Worm (Caenorhabditis elegans): ENCODE results near the gene npr-18.

npr-18 gene

ce11 chrX:9690445-9690844 lies at the start of gene npr-18:
Gene npr-18 (plus strand): TSS chrX:9690745.
- no peak for TF ChIP-seq klf-2 (GFP tag; conservative IDR thresholded peaks at IDR 0.05)
- no peak for TF ChIP-seq T22C8.4 (GFP tag; IDR thresholded peaks at IDR 0.05)
- TF ChIP-seq cog-1 (tag; optimal IDR thresholded peaks at IDR 0.05), result no peak
- no peak for TF ChIP-seq med-1 (GFP tag; optimal IDR thresholded peaks at IDR 0.05; ENCODE audit: insufficient read depth)
- TF ChIP-seq ztf-23 (GFP tag; IDR thresholded peaks at IDR 0.05), result no peak
- TF ChIP-seq ref-1 (GFP tag; conservative IDR thresholded peaks at IDR 0.05), result no peak
- TF ChIP-seq ztf-29 (GFP tag; IDR thresholded peaks at IDR 0.05), result no peak
- TF ChIP-seq flt-1 (GFP tag; IDR thresholded peaks at IDR 0.05), result no peak
- TF ChIP-seq tab-1 (GFP tag; IDR thresholded peaks at IDR 0.05), result no peak

- TF ChIP-seq ztf-29 (GFP tag; IDR thresholded peaks at IDR 0.05) (no peak), med-1 (GFP tag; optimal IDR thresholded peaks at IDR 0.05; ENCODE audit: insufficient read depth) (no peak), cog-1 (tag; optimal IDR thresholded peaks at IDR 0.05) (no peak), ref-1 (GFP tag; conservative IDR thresholded peaks at IDR 0.05) (no peak), tab-1 (GFP tag; IDR thresholded peaks at IDR 0.05) (no peak), T22C8.4 (GFP tag; IDR thresholded peaks at IDR 0.05) (no peak), klf-2 (GFP tag; conservative IDR thresholded peaks at IDR 0.05) (no peak), ztf-23 (GFP tag; IDR thresholded peaks at IDR 0.05) (no peak), flt-1 (GFP tag; IDR thresholded peaks at IDR 0.05) (no peak)
Measured at ce11 chrX:9640902-9641301, 49.6 kb upstream of the npr-18 start.

- TF ChIP-seq flt-1 (GFP tag; IDR thresholded peaks at IDR 0.05), result no peak
- no peak for TF ChIP-seq klf-2 (GFP tag; conservative IDR thresholded peaks at IDR 0.05)
Measured at ce11 chrX:9642775-9643461, 47.6 kb upstream of the npr-18 start.

- no peak for TF ChIP-seq ztf-29 (GFP tag; IDR thresholded peaks at IDR 0.05)
- no peak for TF ChIP-seq flt-1 (GFP tag; IDR thresholded peaks at IDR 0.05)
- no peak for TF ChIP-seq ref-1 (GFP tag; conservative IDR thresholded peaks at IDR 0.05)
- no peak for TF ChIP-seq tab-1 (GFP tag; IDR thresholded peaks at IDR 0.05)
- TF ChIP-seq klf-2 (GFP tag; conservative IDR thresholded peaks at IDR 0.05), result no peak
- TF ChIP-seq med-1 (GFP tag; optimal IDR thresholded peaks at IDR 0.05; ENCODE audit: insufficient read depth), result no peak
- no peak for TF ChIP-seq cog-1 (tag; optimal IDR thresholded peaks at IDR 0.05)
- TF ChIP-seq ztf-23 (GFP tag; IDR thresholded peaks at IDR 0.05), result no peak
- no peak for TF ChIP-seq T22C8.4 (GFP tag; IDR thresholded peaks at IDR 0.05)
Measured at ce11 chrX:9648098-9648574, 42.4 kb upstream of the npr-18 start, which contains the start of gene F34H10.4. Gene F34H10.4 (plus strand): TSS chrX:9648524.

- TF ChIP-seq cog-1 (tag; optimal IDR thresholded peaks at IDR 0.05) (no peak), T22C8.4 (GFP tag; IDR thresholded peaks at IDR 0.05) (no peak), tab-1 (GFP tag; IDR thresholded peaks at IDR 0.05) (no peak)
Measured at ce11 chrX:9653016-9653415, 37.5 kb upstream of the npr-18 start, which contains the start of gene aex-2. Gene aex-2 (minus strand): TSS chrX:9653116.

- no peak for TF ChIP-seq tab-1 (GFP tag; IDR thresholded peaks at IDR 0.05)
- no peak for TF ChIP-seq flt-1 (GFP tag; IDR thresholded peaks at IDR 0.05)
- no peak for TF ChIP-seq ref-1 (GFP tag; conservative IDR thresholded peaks at IDR 0.05)
- no peak for TF ChIP-seq cog-1 (tag; optimal IDR thresholded peaks at IDR 0.05)
- TF ChIP-seq ztf-23 (GFP tag; IDR thresholded peaks at IDR 0.05), result no peak
- TF ChIP-seq med-1 (GFP tag; optimal IDR thresholded peaks at IDR 0.05; ENCODE audit: insufficient read depth), result no peak
- TF ChIP-seq ztf-29 (GFP tag; IDR thresholded peaks at IDR 0.05), result no peak
Measured at ce11 chrX:9653478-9653877, 37.1 kb upstream of the npr-18 start.

- TF ChIP-seq ztf-29 (GFP tag; IDR thresholded peaks at IDR 0.05) (no peak), cog-1 (tag; optimal IDR thresholded peaks at IDR 0.05) (no peak), T22C8.4 (GFP tag; IDR thresholded peaks at IDR 0.05) (no peak), ref-1 (GFP tag; conservative IDR thresholded peaks at IDR 0.05) (no peak), klf-2 (GFP tag; conservative IDR thresholded peaks at IDR 0.05) (no peak)
Measured at ce11 chrX:9654232-9654631, 36.3 kb upstream of the npr-18 start.

- TF ChIP-seq ztf-23 (GFP tag; IDR thresholded peaks at IDR 0.05) (no peak), tab-1 (GFP tag; IDR thresholded peaks at IDR 0.05) (no peak), med-1 (GFP tag; optimal IDR thresholded peaks at IDR 0.05; ENCODE audit: insufficient read depth) (no peak), T22C8.4 (GFP tag; IDR thresholded peaks at IDR 0.05) (no peak), klf-2 (GFP tag; conservative IDR thresholded peaks at IDR 0.05) (no peak), ztf-29 (GFP tag; IDR thresholded peaks at IDR 0.05) (no peak), ref-1 (GFP tag; conservative IDR thresholded peaks at IDR 0.05) (no peak), flt-1 (GFP tag; IDR thresholded peaks at IDR 0.05) (no peak), cog-1 (tag; optimal IDR thresholded peaks at IDR 0.05) (no peak)
Measured at ce11 chrX:9656772-9657171, 33.8 kb upstream of the npr-18 start.

- TF ChIP-seq klf-2 (GFP tag; conservative IDR thresholded peaks at IDR 0.05) (no peak), ztf-29 (GFP tag; IDR thresholded peaks at IDR 0.05) (no peak), ref-1 (GFP tag; conservative IDR thresholded peaks at IDR 0.05) (no peak), flt-1 (GFP tag; IDR thresholded peaks at IDR 0.05) (no peak), cog-1 (tag; optimal IDR thresholded peaks at IDR 0.05) (no peak), ztf-23 (GFP tag; IDR thresholded peaks at IDR 0.05) (no peak), tab-1 (GFP tag; IDR thresholded peaks at IDR 0.05) (no peak), med-1 (GFP tag; optimal IDR thresholded peaks at IDR 0.05; ENCODE audit: insufficient read depth) (no peak), T22C8.4 (GFP tag; IDR thresholded peaks at IDR 0.05) (no peak)
Measured at ce11 chrX:9665944-9666343, 24.6 kb upstream of the npr-18 start.

- TF ChIP-seq flt-1 (GFP tag; IDR thresholded peaks at IDR 0.05) (no peak), klf-2 (GFP tag; conservative IDR thresholded peaks at IDR 0.05) (no peak), cog-1 (tag; optimal IDR thresholded peaks at IDR 0.05) (peak; percentile 5)
Measured at ce11 chrX:9667391-9667790, 23.2 kb upstream of the npr-18 start.
